Worm (Caenorhabditis elegans): ENCODE data around the gene sre-44.

The sre-44 gene

ce11 chrII:13939531-13939930 is 9.9 kb upstream of the sre-44 start, which contains the start of gene W07G1.1:
TSS of gene W07G1.1 (minus strand) at chrII:13939631.
- TF ChIP-seq lin-15B (tag; optimal IDR thresholded peaks at IDR 0.05) (no peak), lin-13 (GFP tag; optimal IDR thresholded peaks at IDR 0.05) (no peak), blmp-1 (tag; optimal IDR thresholded peaks at IDR 0.05) (no peak), efl-1 (optimal IDR thresholded peaks at IDR 0.05) (no peak), efl-1 (GFP tag; optimal IDR thresholded peaks at IDR 0.05 in 1 of 2) (no peak), ceh-63 (GFP tag; optimal IDR thresholded peaks at IDR 0.05) (no peak), Y116A8C.19 (tag; optimal IDR thresholded peaks at IDR 0.05; ENCODE audit: borderline replicate concordance) (no peak), xbp-1 (tag; optimal IDR thresholded peaks at IDR 0.05) (no peak), fos-1 (tag; optimal IDR thresholded peaks at IDR 0.05) (no peak), nhr-12 (tag; optimal IDR thresholded peaks at IDR 0.05) (no peak), sox-4 (tag; optimal IDR thresholded peaks at IDR 0.05) (no peak)

- no peak for TF ChIP-seq ceh-90 (tag; optimal IDR thresholded peaks at IDR 0.05)
- TF ChIP-seq lsy-2 (tag; optimal IDR thresholded peaks at IDR 0.05): no peak
- no peak for TF ChIP-seq nhr-77 (tag; optimal IDR thresholded peaks at IDR 0.05)
- no peak for TF ChIP-seq C34B4.2 (tag; optimal IDR thresholded peaks at IDR 0.05)
- peak; percentile 44 for TF ChIP-seq elt-2 (tag; optimal IDR thresholded peaks at IDR 0.05)
- no peak for TF ChIP-seq jun-1 (tag; optimal IDR thresholded peaks at IDR 0.05)
Observed at ce11 chrII:13945527-13945926, 3.9 kb upstream of the sre-44 start.

ce11 chrII:13951986-13952385 is 2.6 kb downstream of the sre-44 start:
- TF ChIP-seq ama-1 (optimal IDR thresholded peaks at IDR 0.05) (no peak), tlp-1 (tag; optimal IDR thresholded peaks at IDR 0.05) (no peak)

DNA sequence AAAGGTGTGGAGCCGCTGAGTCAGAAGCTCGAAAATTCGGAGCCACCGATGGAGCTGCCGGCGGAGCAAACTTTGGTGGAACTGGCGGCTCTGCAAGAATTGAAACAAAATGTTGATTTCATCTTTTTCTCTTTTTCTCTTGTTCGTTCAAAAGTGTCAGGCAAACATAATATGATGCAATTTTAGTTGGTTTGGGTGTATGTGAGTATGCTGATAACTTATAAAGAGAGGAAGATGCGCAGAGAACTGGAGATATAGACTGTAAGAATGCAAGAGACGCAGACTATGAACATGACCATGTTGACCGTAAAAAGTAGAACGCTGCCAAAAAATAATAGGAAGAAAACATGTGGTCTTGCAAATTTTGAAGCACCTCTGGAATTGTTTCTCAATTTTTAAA is 4.7 kb downstream of the sre-44 start:
- TF ChIP-seq lin-14 (GFP tag; optimal IDR thresholded peaks at IDR 0.05): peak; percentile 83
- TF ChIP-seq egl-13 (tag; optimal IDR thresholded peaks at IDR 0.05): no peak
- TF ChIP-seq isw-1 (GFP tag; IDR thresholded peaks at IDR 0.05): no peak
- peak; percentile 61 for TF ChIP-seq nhr-20 (tag; optimal IDR thresholded peaks at IDR 0.05)
- TF ChIP-seq unc-62 (GFP tag; optimal IDR thresholded peaks at IDR 0.05): no peak
- TF ChIP-seq snu-23 (GFP tag; optimal IDR thresholded peaks at IDR 0.05): peak; percentile 38
- TF ChIP-seq tbx-2 (tag; optimal IDR thresholded peaks at IDR 0.05): peak; percentile 1
- no peak for TF ChIP-seq xbp-1 (tag; optimal IDR thresholded peaks at IDR 0.05)
- TF ChIP-seq lin-35 (GFP tag; optimal IDR thresholded peaks at IDR 0.05): peak in 1 of 2 experiments; percentile 44
- peak; percentile 86 for TF ChIP-seq elt-2 (tag; optimal IDR thresholded peaks at IDR 0.05)
- TF ChIP-seq lsy-2 (tag; optimal IDR thresholded peaks at IDR 0.05): peak; percentile 16 to 38
- TF ChIP-seq ama-1 (optimal IDR thresholded peaks at IDR 0.05): no peak
- TF ChIP-seq lir-3 (tag; optimal IDR thresholded peaks at IDR 0.05; ENCODE audit: poor library complexity): no peak
- peak; percentile 25 for TF ChIP-seq nhr-85 (tag)
- peak in 1 of 3 experiments; percentile 28 for TF ChIP-seq dpl-1 (GFP tag; optimal IDR thresholded peaks at IDR 0.05)
- peak; percentile 53 for TF ChIP-seq nhr-71 (tag; optimal IDR thresholded peaks at IDR 0.05)
- TF ChIP-seq nhr-90 (tag; optimal IDR thresholded peaks at IDR 0.05; ENCODE audit: poor library complexity): peak; percentile 45
- peak; percentile 64 for TF ChIP-seq mep-1 (tag; optimal IDR thresholded peaks at IDR 0.05)
- TF ChIP-seq blmp-1 (tag; optimal IDR thresholded peaks at IDR 0.05): peak; percentile 3
- 0 out of 2 replicates have a peak, but pooled peaks have one; percentile 6 for TF ChIP-seq nhr-19 (GFP tag; conservative IDR thresholded peaks at IDR 0.05)
- no peak for TF ChIP-seq ceh-8 (GFP tag; optimal IDR thresholded peaks at IDR 0.05)
- TF ChIP-seq elt-3 (tag; optimal IDR thresholded peaks at IDR 0.05): peak in 1 of 6 experiments; percentile 39
- TF ChIP-seq mdl-1 (tag; optimal IDR thresholded peaks at IDR 0.05): peak in 1 of 2 experiments; percentile 5
- TF ChIP-seq hpl-2 (GFP tag; optimal IDR thresholded peaks at IDR 0.05): no peak
- TF ChIP-seq nhr-11 (tag; optimal IDR thresholded peaks at IDR 0.05): no peak
- TF ChIP-seq efl-1 (optimal IDR thresholded peaks at IDR 0.05): peak; percentile 25 to 28
- peak in 1 of 2 experiments; percentile 74 for TF ChIP-seq efl-1 (GFP tag; optimal IDR thresholded peaks at IDR 0.05 in 1 of 2)
